Worm (Caenorhabditis elegans) whole organism, late embryonic: ENCODE results near the gene mksr-1.

Experiments used
- C38D4.7 ChIP-seq: fragments of 200-800 bp; sonication (Bioruptor generic); optimal IDR thresholded peaks from 2 replicates; lab custom pipeline; 2018; ENCODE audit warnings: mild to moderate bottlenecking, missing genetic modification characterization, moderate library complexity, missing compliant biosample characterization
- F13H6.1 ChIP-seq: sonication (generic microtip); optimal IDR thresholded peaks from 2 replicates; lab custom pipeline; 2016; ENCODE audit warnings: missing genetic modification characterization, missing compliant biosample characterization
- K02D7.2 ChIP-seq: sonication (generic microtip); optimal IDR thresholded peaks from 2 replicates; lab custom pipeline; 2017; ENCODE audit warnings: mild to moderate bottlenecking, missing genetic modification characterization, missing compliant biosample characterization
- K09A11.1 ChIP-seq: sonication (generic microtip); optimal IDR thresholded peaks from 2 replicates; lab custom pipeline; 2017; ENCODE audit warnings: antibody characterized with exemption, mild to moderate bottlenecking, missing genetic modification characterization, missing compliant biosample characterization; ENCODE audit not compliant: insufficient read depth
- Y22D7AL.16 ChIP-seq: sonication (generic microtip); optimal IDR thresholded peaks from 2 replicates; lab custom pipeline; 2016; ENCODE audit warnings: missing genetic modification characterization, missing compliant biosample characterization
- ahr-1 ChIP-seq: sonication (generic microtip); optimal IDR thresholded peaks from 2 replicates; lab custom pipeline; 2016; ENCODE audit warnings: missing genetic modification characterization, missing compliant biosample characterization
- ama-1 ChIP-seq: fragments of 150-350 bp; optimal IDR thresholded peaks from 2 replicates; lab custom pipeline; 2014
- ceh-14 ChIP-seq: sonication (generic microtip); optimal IDR thresholded peaks from 2 replicates; lab custom pipeline; 2016; ENCODE audit warnings: missing genotype, missing genetic modification characterization, missing compliant biosample characterization
- ceh-18 ChIP-seq: sonication (generic microtip); optimal IDR thresholded peaks from 2 replicates; lab custom pipeline; 2016; ENCODE audit warnings: missing genetic modification characterization, missing compliant biosample characterization
- ceh-19 ChIP-seq: fragments of 200-800 bp; sonication (Bioruptor generic); optimal IDR thresholded peaks from 2 replicates; lab custom pipeline; 2018; ENCODE audit warnings: mild to moderate bottlenecking, missing genetic modification characterization, missing compliant biosample characterization
- ceh-22 ChIP-seq: sonication (generic microtip); optimal IDR thresholded peaks from 2 replicates; lab custom pipeline; 2017; ENCODE audit warnings: missing biosample characterization, missing genetic modification characterization
- ceh-24 ChIP-seq: sonication (generic microtip); optimal IDR thresholded peaks from 2 replicates; lab custom pipeline; 2016; ENCODE audit warnings: mild to moderate bottlenecking, missing genetic modification characterization, missing compliant biosample characterization
- ceh-34 ChIP-seq: sonication (generic microtip); optimal IDR thresholded peaks from 2 replicates; lab custom pipeline; 2016; ENCODE audit warnings: mild to moderate bottlenecking, missing genetic modification characterization, missing compliant biosample characterization
- ceh-45 ChIP-seq: fragments of 200-800 bp; sonication (Bioruptor generic); IDR thresholded peaks from 2 replicates; pipeline ENCODE4 v1.3.6; 2022; ENCODE audit warnings: missing genetic modification reagents, missing genetic modification characterization, missing compliant biosample characterization
- ceh-9 ChIP-seq: sonication (generic microtip); optimal IDR thresholded peaks from 2 replicates; lab custom pipeline; 2016; ENCODE audit warnings: mild to moderate bottlenecking, missing genetic modification characterization, inconsistent platforms, missing compliant biosample characterization
- dve-1 ChIP-seq: sonication (generic microtip); optimal IDR thresholded peaks from 2 replicates; lab custom pipeline; 2017; ENCODE audit warnings: antibody characterized with exemption, mild to moderate bottlenecking, missing genetic modification characterization, missing compliant biosample characterization
- elt-2 ChIP-seq: sonication (generic microtip); optimal IDR thresholded peaks from 2 replicates; lab custom pipeline; 2016; ENCODE audit warnings: missing genetic modification reagents, missing genetic modification characterization, missing compliant biosample characterization
- elt-4 ChIP-seq: sonication (generic microtip); optimal IDR thresholded peaks from 2 replicates; lab custom pipeline; 2016; ENCODE audit warnings: missing genetic modification characterization, missing compliant biosample characterization
- ets-4 ChIP-seq: sonication (generic microtip); optimal IDR thresholded peaks from 2 replicates; lab custom pipeline; 2016; ENCODE audit warnings: missing genetic modification characterization, missing compliant biosample characterization
- eyg-1 ChIP-seq: sonication (generic microtip); optimal IDR thresholded peaks from 2 replicates; lab custom pipeline; 2016; ENCODE audit warnings: missing genotype, missing genetic modification characterization, missing compliant biosample characterization
- fax-1 ChIP-seq: sonication (generic microtip); optimal IDR thresholded peaks from 2 replicates; lab custom pipeline; 2016; ENCODE audit warnings: missing genotype, missing genetic modification characterization, missing compliant biosample characterization
- fkh-10 ChIP-seq: fragments of 150-350 bp; optimal IDR thresholded peaks from 2 replicates; lab custom pipeline; 2014; ENCODE audit warnings: missing biosample characterization, missing genetic modification reagents, missing genetic modification characterization
- fkh-6 ChIP-seq: sonication (generic microtip); optimal IDR thresholded peaks from 2 replicates; lab custom pipeline; 2016; ENCODE audit warnings: missing genetic modification characterization, missing compliant biosample characterization
- gmeb-2 ChIP-seq: sonication (generic microtip); optimal IDR thresholded peaks from 2 replicates; lab custom pipeline; 2016; ENCODE audit warnings: missing genetic modification characterization, inconsistent platforms, missing compliant biosample characterization
- hlh-13 ChIP-seq: fragments of 200-800 bp; sonication (Bioruptor generic); optimal IDR thresholded peaks from 2 replicates; lab custom pipeline; 2018; ENCODE audit warnings: mild to moderate bottlenecking, missing genetic modification characterization, missing compliant biosample characterization
- hlh-15 ChIP-seq: sonication (generic microtip); optimal IDR thresholded peaks from 2 replicates; lab custom pipeline; 2016; ENCODE audit warnings: missing genetic modification characterization, missing compliant biosample characterization
- hlh-30 ChIP-seq: sonication (generic microtip); optimal IDR thresholded peaks from 2 replicates; lab custom pipeline; 2017; ENCODE audit warnings: antibody characterized with exemption, missing genetic modification characterization, missing compliant biosample characterization; ENCODE audit not compliant: insufficient read depth
- hlh-6 ChIP-seq: sonication (generic microtip); optimal IDR thresholded peaks from 2 replicates; lab custom pipeline; 2016; ENCODE audit warnings: missing genotype, missing genetic modification characterization, missing compliant biosample characterization
- lim-6 ChIP-seq: sonication (generic microtip); optimal IDR thresholded peaks from 2 replicates; lab custom pipeline; 2016; ENCODE audit warnings: missing genetic modification characterization, missing compliant biosample characterization
- lin-11 ChIP-seq: fragments of 200-800 bp; sonication (Bioruptor generic); optimal IDR thresholded peaks from 2 replicates; lab custom pipeline; 2018; ENCODE audit warnings: mild to moderate bottlenecking, missing genetic modification characterization, missing compliant biosample characterization
- madf-2 ChIP-seq: sonication (generic microtip); optimal IDR thresholded peaks from 2 replicates; lab custom pipeline; 2017; ENCODE audit warnings: missing genetic modification characterization, missing compliant biosample characterization
- mec-3 ChIP-seq: sonication (generic microtip); optimal IDR thresholded peaks from 2 replicates; lab custom pipeline; 2016; ENCODE audit warnings: borderline replicate concordance, missing genetic modification characterization, missing compliant biosample characterization
- nfya-1 ChIP-seq: sonication (generic microtip); optimal IDR thresholded peaks from 2 replicates; lab custom pipeline; 2017; ENCODE audit warnings: missing genetic modification characterization, mild to moderate bottlenecking, missing compliant biosample characterization, antibody characterized with exemption, moderate library complexity
- odd-2 ChIP-seq: sonication (generic microtip); optimal IDR thresholded peaks from 2 replicates; lab custom pipeline; 2017; ENCODE audit warnings: antibody characterized with exemption, mild to moderate bottlenecking, missing genetic modification characterization, missing compliant biosample characterization
- pag-3 ChIP-seq: sonication (generic microtip); optimal IDR thresholded peaks from 2 replicates; lab custom pipeline; 2016; ENCODE audit warnings: missing compliant biosample characterization, missing genetic modification characterization, borderline replicate concordance
- pat-9 ChIP-seq: fragments of 200-800 bp; sonication (Bioruptor generic); optimal IDR thresholded peaks from 2 replicates; lab custom pipeline; 2018; ENCODE audit warnings: mild to moderate bottlenecking, missing genetic modification characterization, moderate library complexity, missing compliant biosample characterization
- rnt-1 ChIP-seq: sonication (generic microtip); optimal IDR thresholded peaks from 2 replicates; lab custom pipeline; 2016; ENCODE audit warnings: missing genetic modification characterization, missing compliant biosample characterization
- sdc-2 ChIP-seq: sonication (generic microtip); optimal IDR thresholded peaks from 2 replicates; lab custom pipeline; 2016; ENCODE audit warnings: missing genotype, missing genetic modification characterization, missing compliant biosample characterization
- sox-2 ChIP-seq: fragments of 200-800 bp; sonication (Bioruptor generic); IDR thresholded peaks from 2 replicates; pipeline ENCODE4 v1.3.6; 2022; ENCODE audit warnings: missing genetic modification reagents, missing genetic modification characterization, missing compliant biosample characterization
- sox-4 ChIP-seq: sonication (generic microtip); optimal IDR thresholded peaks from 2 replicates; lab custom pipeline; 2017; ENCODE audit warnings: mild to moderate bottlenecking, missing genetic modification characterization, inconsistent platforms, missing compliant biosample characterization
- tbx-2 ChIP-seq: sonication (generic microtip); optimal IDR thresholded peaks from 2 replicates; lab custom pipeline; 2016; ENCODE audit warnings: missing genetic modification characterization, missing compliant biosample characterization
- tbx-7 ChIP-seq: sonication (generic microtip); optimal IDR thresholded peaks from 2 replicates; lab custom pipeline; 2016; ENCODE audit warnings: missing genotype, missing genetic modification characterization, missing compliant biosample characterization
- unc-3 ChIP-seq, 2 experiments: fragments of 200-800 bp in 1 of 2; sonication (Bioruptor generic) in 1 of 2; sonication (generic microtip) in 1 of 2; conservative IDR thresholded peaks in 1 of 2; optimal IDR thresholded peaks in 1 of 2; 2 replicates each; pipeline versions ENCODE4 v1.3.6 to Lab custom; 2016 to 2022; ENCODE audit warnings: missing compliant biosample characterization in 2 of 2, missing genetic modification characterization in 2 of 2, missing genetic modification reagents in 1 of 2
- unc-42 ChIP-seq: sonication (generic microtip); optimal IDR thresholded peaks from 2 replicates; lab custom pipeline; 2016; ENCODE audit warnings: missing genotype, missing genetic modification characterization, missing compliant biosample characterization
- unc-55 ChIP-seq: sonication (generic microtip); optimal IDR thresholded peaks from 2 replicates; lab custom pipeline; 2017; ENCODE audit warnings: missing biosample characterization, missing genetic modification reagents, missing genetic modification characterization
- unc-86 ChIP-seq: sonication (generic microtip); optimal IDR thresholded peaks from 2 replicates; lab custom pipeline; 2016; ENCODE audit warnings: missing genetic modification characterization, missing compliant biosample characterization
- zip-5 ChIP-seq: sonication (generic microtip); optimal IDR thresholded peaks from 2 replicates; lab custom pipeline; 2016; ENCODE audit warnings: missing genetic modification characterization, missing compliant biosample characterization
- ztf-16 ChIP-seq: sonication (generic microtip); optimal IDR thresholded peaks from 2 replicates; lab custom pipeline; 2017; ENCODE audit warnings: missing genetic modification characterization, missing compliant biosample characterization

mksr-1 gene

ce11 chrX:1081927-1082326 lies 13.0 kb upstream of the mksr-1 start:
- TF ChIP-seq madf-2 (tag; lab: Kevin White, UChicago), result no peak
- TF ChIP-seq elt-4 (tag; lab: Kevin White, UChicago), result peak; percentile 3
- no peak for TF ChIP-seq ceh-9 (tag; lab: Kevin White, UChicago)
- TF ChIP-seq unc-42 (tag; lab: Kevin White, UChicago), result no peak
- TF ChIP-seq gmeb-2 (tag; lab: Kevin White, UChicago), result no peak
- no peak for TF ChIP-seq pag-3 (tag; lab: Kevin White, UChicago)
- TF ChIP-seq sdc-2 (tag; lab: Kevin White, UChicago), result no peak
- no peak for TF ChIP-seq Y22D7AL.16 (tag; lab: Kevin White, UChicago)
- no peak for TF ChIP-seq C38D4.7 (GFP tag; lab: Kevin White, UChicago)
- no peak for TF ChIP-seq pat-9 (tag; lab: Kevin White, UChicago)
- no peak for TF ChIP-seq ets-4
- peak; percentile 60 for TF ChIP-seq hlh-6 (tag; lab: Kevin White, UChicago)
- TF ChIP-seq eyg-1, result no peak
- TF ChIP-seq odd-2 (tag; lab: Kevin White, UChicago), result no peak
- no peak for TF ChIP-seq fkh-10 (GFP tag; lab: Kevin White, UChicago)
- no peak for TF ChIP-seq sox-4 (tag; lab: Kevin White, UChicago)
- TF ChIP-seq ceh-45, result no peak
- TF ChIP-seq ceh-19 (GFP tag; lab: Kevin White, UChicago), result no peak
- no peak for TF ChIP-seq unc-55 (GFP tag; lab: Kevin White, UChicago)
- TF ChIP-seq hlh-15, result no peak
- peak; percentile 11 for TF ChIP-seq ceh-34 (tag; lab: Kevin White, UChicago)
- peak; percentile 17 for TF ChIP-seq nfya-1
- no peak for TF ChIP-seq unc-3 (GFP tag; conservative IDR thresholded peaks at IDR 0.05; lab: Robert Waterston, UW)
- no peak for TF ChIP-seq unc-3 (tag; optimal IDR thresholded peaks at IDR 0.05; lab: Kevin White, UChicago)
- no peak for TF ChIP-seq ceh-22
- TF ChIP-seq sox-2, result no peak
- TF ChIP-seq lim-6 (tag; lab: Kevin White, UChicago), result peak; percentile 68
- no peak for TF ChIP-seq fkh-6
- TF ChIP-seq tbx-2 (tag; lab: Kevin White, UChicago), result no peak
- TF ChIP-seq elt-2 (tag; lab: Kevin White, UChicago), result no peak
- peak; percentile 69 for TF ChIP-seq ceh-18 (tag; lab: Kevin White, UChicago)
- TF ChIP-seq dve-1, result no peak
- TF ChIP-seq tbx-7 (tag; lab: Kevin White, UChicago), result no peak
- TF ChIP-seq ahr-1 (tag; lab: Kevin White, UChicago), result no peak
- no peak for TF ChIP-seq fax-1 (tag; lab: Kevin White, UChicago)
- no peak for TF ChIP-seq K09A11.1 (tag; lab: Kevin White, UChicago)
- no peak for TF ChIP-seq ceh-24
- TF ChIP-seq ama-1 (lab: Kevin White, UChicago), result no peak
- TF ChIP-seq mec-3, result no peak
- TF ChIP-seq K02D7.2 (tag; lab: Kevin White, UChicago), result no peak
- TF ChIP-seq F13H6.1 (tag; lab: Kevin White, UChicago), result no peak
- TF ChIP-seq ztf-16, result no peak
- no peak for TF ChIP-seq hlh-30 (tag; lab: Kevin White, UChicago)
- TF ChIP-seq zip-5 (tag; lab: Kevin White, UChicago), result no peak
- TF ChIP-seq lin-11 (tag; lab: Kevin White, UChicago), result no peak
- TF ChIP-seq ceh-14 (tag; lab: Kevin White, UChicago), result no peak
- no peak for TF ChIP-seq hlh-13 (GFP tag; lab: Kevin White, UChicago)
- TF ChIP-seq rnt-1 (tag; lab: Kevin White, UChicago), result peak; percentile 88
- no peak for TF ChIP-seq unc-86 (tag; lab: Kevin White, UChicago)
